Worm (Caenorhabditis elegans) whole organism, L3 larva: Measurements from ENCODE around the gene ugt-11.

Source experiments
- R02D3.7 ChIP-seq: fragments of 150-350 bp; optimal IDR thresholded peaks from 2 replicates; lab custom pipeline; 2014; ENCODE audit warnings: missing biosample characterization, missing genetic modification characterization
- aly-2 ChIP-seq: fragments of 150-350 bp; optimal IDR thresholded peaks from 2 replicates; lab custom pipeline; 2014; ENCODE audit warnings: missing biosample characterization, missing genetic modification characterization
- ceh-16 ChIP-seq: sonication (generic microtip); optimal IDR thresholded peaks from 2 replicates; lab custom pipeline; 2017; ENCODE audit warnings: missing biosample characterization, missing genetic modification characterization
- ceh-28 ChIP-seq: fragments of 150-350 bp; optimal IDR thresholded peaks from 2 replicates; lab custom pipeline; 2014; ENCODE audit warnings: missing biosample characterization, missing genetic modification reagents, missing genetic modification characterization
- ceh-82 ChIP-seq: fragments of 150-350 bp; optimal IDR thresholded peaks from 2 replicates; lab custom pipeline; 2014; ENCODE audit warnings: missing biosample characterization, missing genetic modification characterization
- ceh-9 ChIP-seq: sonication (generic microtip); optimal IDR thresholded peaks from 2 replicates; lab custom pipeline; 2018; ENCODE audit warnings: missing biosample characterization, missing genetic modification characterization
- egl-27 ChIP-seq: sonication (generic microtip); optimal IDR thresholded peaks from 4 replicates; lab custom pipeline; 2017; ENCODE audit warnings: missing biosample characterization, missing genetic modification reagents, missing genetic modification characterization
- elt-1 ChIP-seq: fragments of 150-350 bp; optimal IDR thresholded peaks from 2 replicates; lab custom pipeline; 2014; ENCODE audit warnings: missing biosample characterization, missing genetic modification characterization
- elt-3 ChIP-seq, 3 experiments: fragments of 150-350 bp in 1 of 3; sonication (generic microtip) in 2 of 3; optimal IDR thresholded peaks; 2 replicates in 2 of 3; 4 replicates in 1 of 3; lab custom pipeline; 2014 to 2017; ENCODE audit warnings: missing biosample characterization in 3 of 3, missing genetic modification characterization in 3 of 3
- eor-1 ChIP-seq, 2 experiments: fragments of 150-350 bp; optimal IDR thresholded peaks; 2 replicates each; lab custom pipeline; 2014 to 2018; ENCODE audit warnings: missing biosample characterization in 2 of 2, missing genetic modification characterization in 2 of 2
- fkh-10 ChIP-seq: sonication (generic microtip); optimal IDR thresholded peaks from 2 replicates; lab custom pipeline; 2017; ENCODE audit warnings: missing biosample characterization, missing genetic modification reagents, missing genetic modification characterization
- hmg-11 ChIP-seq: sonication (generic microtip); optimal IDR thresholded peaks from 2 replicates; lab custom pipeline; 2016; ENCODE audit warnings: missing genetic modification characterization, missing compliant biosample characterization
- lin-15B ChIP-seq: fragments of 150-350 bp; optimal IDR thresholded peaks from 2 replicates; lab custom pipeline; 2014; ENCODE audit warnings: missing biosample characterization, missing genetic modification characterization
- lin-39 ChIP-seq: fragments of 150-350 bp; optimal IDR thresholded peaks from 2 replicates; lab custom pipeline; 2018; ENCODE audit warnings: missing biosample characterization, missing genetic modification reagents, missing genetic modification characterization
- lsy-12 ChIP-seq: sonication (generic microtip); optimal IDR thresholded peaks from 2 replicates; lab custom pipeline; 2016; ENCODE audit warnings: mild to moderate bottlenecking, missing genetic modification characterization, missing compliant biosample characterization
- mdl-1 ChIP-seq: fragments of 150-350 bp; optimal IDR thresholded peaks from 2 replicates; lab custom pipeline; 2014; ENCODE audit warnings: missing biosample characterization, missing genetic modification characterization
- mml-1 ChIP-seq: fragments of 150-350 bp; sonication (generic microtip); optimal IDR thresholded peaks from 3 replicates; lab custom pipeline; 2014; ENCODE audit warnings: missing biosample characterization, missing genetic modification characterization
- nfya-1 ChIP-seq: sonication (generic microtip); optimal IDR thresholded peaks from 2 replicates; lab custom pipeline; 2017; ENCODE audit warnings: missing genetic modification characterization, mild to moderate bottlenecking, missing compliant biosample characterization, antibody characterized with exemption, moderate library complexity; ENCODE audit not compliant: insufficient read depth
- nhr-11 ChIP-seq: fragments of 150-350 bp; optimal IDR thresholded peaks from 2 replicates; lab custom pipeline; 2014; ENCODE audit warnings: missing biosample characterization, missing genetic modification characterization
- nhr-12 ChIP-seq: fragments of 150-350 bp; optimal IDR thresholded peaks from 2 replicates; lab custom pipeline; 2014; ENCODE audit warnings: missing biosample characterization, missing genetic modification characterization
- nhr-23 ChIP-seq: fragments of 150-350 bp; optimal IDR thresholded peaks from 2 replicates; lab custom pipeline; 2014; ENCODE audit warnings: missing biosample characterization, missing genetic modification reagents, missing genetic modification characterization
- nhr-237 ChIP-seq: fragments of 150-350 bp; optimal IDR thresholded peaks from 2 replicates; lab custom pipeline; 2014; ENCODE audit warnings: missing biosample characterization, missing genetic modification characterization
- nhr-25 ChIP-seq: sonication (generic microtip); optimal IDR thresholded peaks from 2 replicates; lab custom pipeline; 2017; ENCODE audit warnings: missing biosample characterization, missing genetic modification characterization
- nhr-28 ChIP-seq: fragments of 150-350 bp; optimal IDR thresholded peaks from 2 replicates; lab custom pipeline; 2014; ENCODE audit warnings: missing biosample characterization, missing genetic modification characterization
- nhr-43 ChIP-seq: sonication (generic microtip); optimal IDR thresholded peaks from 2 replicates; lab custom pipeline; 2016; ENCODE audit warnings: mild to moderate bottlenecking, missing genetic modification characterization, missing compliant biosample characterization; ENCODE audit not compliant: poor library complexity, severe bottlenecking
- nhr-77 ChIP-seq: fragments of 150-350 bp; optimal IDR thresholded peaks from 2 replicates; lab custom pipeline; 2014; ENCODE audit warnings: missing biosample characterization, missing genetic modification characterization
- pha-4 ChIP-seq: fragments of 150-350 bp; optimal IDR thresholded peaks from 2 replicates; lab custom pipeline; 2014; ENCODE audit warnings: missing biosample characterization, missing genetic modification reagents, missing genetic modification characterization
- pqm-1 ChIP-seq: fragments of 150-350 bp; optimal IDR thresholded peaks from 2 replicates; lab custom pipeline; 2017; ENCODE audit warnings: missing biosample characterization, missing genetic modification characterization, inconsistent platforms
- sea-2 ChIP-seq: fragments of 150-350 bp; sonication (generic microtip); optimal IDR thresholded peaks from 4 replicates; lab custom pipeline; 2014; ENCODE audit warnings: missing biosample characterization, missing genetic modification reagents, missing genetic modification characterization
- skn-1 ChIP-seq: fragments of 150-350 bp; optimal IDR thresholded peaks from 2 replicates; lab custom pipeline; 2014; ENCODE audit warnings: missing biosample characterization, missing genetic modification characterization
- tbx-2 ChIP-seq: sonication (generic microtip); optimal IDR thresholded peaks from 2 replicates; lab custom pipeline; 2016; ENCODE audit warnings: mild to moderate bottlenecking, missing genetic modification characterization, missing compliant biosample characterization
- zag-1 ChIP-seq: fragments of 150-350 bp; optimal IDR thresholded peaks from 2 replicates; lab custom pipeline; 2014; ENCODE audit warnings: missing biosample characterization, missing genetic modification characterization
- ztf-4 ChIP-seq: fragments of 150-350 bp; optimal IDR thresholded peaks from 2 replicates; lab custom pipeline; 2014; ENCODE audit warnings: missing biosample characterization, missing genetic modification characterization

The ugt-11 gene

ce11 chrV:4865364-4865763, 29.5 kb downstream of the ugt-11 start, which contains the start of gene srd-32:
Gene srd-32, plus strand, starts transcription at chrV:4865664.
- no peak for TF ChIP-seq nhr-237
- TF ChIP-seq nhr-25 (tag; lab: Kevin White, UChicago) = no peak
- no peak for TF ChIP-seq lsy-12 (tag; lab: Kevin White, UChicago)
- TF ChIP-seq R02D3.7 (tag; lab: Kevin White, UChicago) = no peak
- TF ChIP-seq sea-2 (GFP tag; lab: Kevin White, UChicago) = no peak

- no peak for TF ChIP-seq nfya-1 (tag; lab: Kevin White, UChicago)
- no peak for TF ChIP-seq nhr-43 (tag; lab: Kevin White, UChicago)
Observed at ce11 chrV:4864330-4864729, 30.5 kb downstream of the ugt-11 start.

- TF ChIP-seq nhr-12 (tag; lab: Kevin White, UChicago) = no peak
- TF ChIP-seq ceh-82 = no peak
- no peak for TF ChIP-seq tbx-2
- TF ChIP-seq nhr-43 (tag; lab: Kevin White, UChicago) = no peak
- no peak for TF ChIP-seq ceh-16
- TF ChIP-seq aly-2 (tag; lab: Kevin White, UChicago) = no peak
- TF ChIP-seq hmg-11 (tag; lab: Kevin White, UChicago) = peak; percentile 69
- TF ChIP-seq ceh-28 (tag; lab: Kevin White, UChicago) = no peak
- no peak for TF ChIP-seq lin-39 (tag; lab: Kevin White, UChicago)
- TF ChIP-seq eor-1 (tag; optimal IDR thresholded peaks at IDR 0.05; lab: Kevin White, UChicago) = no peak
- TF ChIP-seq lin-15B (tag; lab: Kevin White, UChicago) = no peak
- TF ChIP-seq ztf-4 = no peak
- TF ChIP-seq mdl-1 (tag; lab: Kevin White, UChicago) = no peak
- TF ChIP-seq pha-4 (tag; lab: Kevin White, UChicago) = peak; percentile 74
- TF ChIP-seq nfya-1 (tag; lab: Kevin White, UChicago) = peak; percentile 27
- no peak for TF ChIP-seq elt-3 (tag; optimal IDR thresholded peaks at IDR 0.05; lab: Kevin White, UChicago)
- TF ChIP-seq fkh-10 (GFP tag; lab: Kevin White, UChicago) = no peak
- TF ChIP-seq nhr-11 (tag; lab: Kevin White, UChicago) = no peak
- peak; percentile 4 for TF ChIP-seq skn-1 (tag; lab: Kevin White, UChicago)
- peak; percentile 24 for TF ChIP-seq pqm-1 (tag; lab: Kevin White, UChicago)
- no peak for TF ChIP-seq nhr-237
- no peak for TF ChIP-seq mml-1 (tag; lab: Kevin White, UChicago)
Observed at ce11 chrV:4862737-4863136, 32.1 kb downstream of the ugt-11 start, which contains the start of gene C37H5.13. Gene C37H5.13, minus strand, starts transcription at chrV:4862965.

ce11 chrV:4860525-4860924, 34.3 kb downstream of the ugt-11 start:
- no peak for TF ChIP-seq ceh-9
- no peak for TF ChIP-seq nhr-77 (tag; lab: Kevin White, UChicago)
- no peak for TF ChIP-seq pha-4 (tag; lab: Kevin White, UChicago)
- TF ChIP-seq nhr-25 (tag; lab: Kevin White, UChicago) = peak; percentile 7
- TF ChIP-seq nhr-43 (tag; lab: Kevin White, UChicago) = no peak
- peak; percentile 30 for TF ChIP-seq hmg-11 (tag; lab: Kevin White, UChicago)
- TF ChIP-seq nhr-23 (tag; lab: Kevin White, UChicago) = peak; percentile 1
- TF ChIP-seq nfya-1 (tag; lab: Kevin White, UChicago) = peak; percentile 53
- TF ChIP-seq, all 47 proteins: peak for 4

ce11 chrV:4857561-4857960, 37.3 kb downstream of the ugt-11 start:
- no peak for TF ChIP-seq egl-27
- TF ChIP-seq, all 47 proteins: peak for 0

ce11 chrV:4851969-4852368, 42.9 kb downstream of the ugt-11 start:
- TF ChIP-seq pha-4 (tag; lab: Kevin White, UChicago) = no peak
- TF ChIP-seq skn-1 (tag; lab: Kevin White, UChicago) = no peak
- no peak for TF ChIP-seq zag-1 (tag; lab: Kevin White, UChicago)
- no peak for TF ChIP-seq elt-1 (tag; lab: Kevin White, UChicago)
- no peak for TF ChIP-seq nhr-28 (tag; lab: Kevin White, UChicago)
